Worm (Caenorhabditis elegans): ENCODE results near the gene R53.4.

- TF ChIP-seq T22C8.4 (GFP tag; IDR thresholded peaks at IDR 0.05) (no peak), ztf-29 (GFP tag; IDR thresholded peaks at IDR 0.05) (no peak)
These were observed 39.4 kb downstream of the R53.4 start for ce11 chrII:9928470-9928869.
